Worm (Caenorhabditis elegans): ENCODE measurements around the gene srx-8.

ce11 chrV:532046-532445 is 23.9 kb downstream of the srx-8 start, which contains the start of gene nhr-58:
- TF ChIP-seq hnd-1 (tag; optimal IDR thresholded peaks at IDR 0.05) (no peak), F13C5.2 (tag; optimal IDR thresholded peaks at IDR 0.05) (no peak)
